Fruit fly (Drosophila melanogaster): Measurements from ENCODE around the gene Hsp27.

The Hsp27 gene

DNA sequence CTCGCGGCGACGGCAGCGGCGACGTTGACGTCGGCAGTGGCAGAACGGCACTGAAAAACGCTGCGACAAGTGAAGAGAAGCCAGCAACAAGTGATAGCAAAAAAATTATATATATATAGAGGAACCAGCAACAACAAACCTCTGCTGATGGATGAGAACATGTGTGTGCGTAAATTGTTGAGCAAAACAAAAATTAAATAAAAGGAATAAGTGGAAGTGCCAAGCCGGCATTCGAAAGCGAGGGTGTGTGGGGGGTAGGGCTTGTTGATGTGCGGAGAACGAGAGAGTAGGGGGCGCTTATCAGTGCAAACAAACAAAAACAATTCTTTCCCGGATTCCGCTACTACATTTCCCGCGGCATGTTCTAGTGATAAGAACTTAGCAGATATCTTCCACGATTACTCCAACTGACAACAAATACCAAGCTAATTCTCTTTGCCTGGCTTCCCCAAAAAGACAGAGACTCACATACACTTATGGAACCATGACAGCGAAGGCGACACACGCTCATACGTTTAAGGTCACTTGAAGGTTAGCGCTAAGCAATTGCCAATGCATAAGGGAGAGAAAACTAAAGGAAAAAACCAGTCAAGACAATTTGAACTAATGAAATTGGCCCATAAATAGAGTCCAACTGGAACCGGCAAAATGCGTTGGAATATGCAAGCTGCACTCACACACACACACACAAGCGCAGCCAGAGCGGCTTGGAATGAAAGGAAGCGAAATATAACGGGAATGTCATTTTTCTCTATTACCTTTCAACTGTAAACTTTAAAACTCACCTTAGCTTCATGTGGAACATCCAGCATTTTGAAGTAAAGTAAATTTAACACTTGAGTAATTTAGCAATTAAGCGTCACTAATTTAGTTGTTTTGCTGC lies 25.8 kb upstream of the Hsp27 start (continued):
- TF ChIP-seq Neu2 (GFP tag; optimal IDR thresholded peaks at IDR 0.05; ENCODE audit: borderline replicate concordance) (no peak), Side (GFP tag; optimal IDR thresholded peaks at IDR 0.05) (no peak), CG3163 (GFP tag; optimal IDR thresholded peaks at IDR 0.05) (no peak), hth (optimal IDR thresholded peaks at IDR 0.05) (no peak), MESR4 (GFP tag; optimal IDR thresholded peaks at IDR 0.05) (no peak), CG16779 (GFP tag; IDR thresholded peaks at IDR 0.05) (no peak), ranshi (GFP tag; IDR thresholded peaks at IDR 0.05) (no peak), ERR (GFP tag; optimal IDR thresholded peaks at IDR 0.05) (peak; percentile 98), unc-4 (GFP tag; IDR thresholded peaks at IDR 0.05; ENCODE audit: partially characterized antibody) (no peak), CG30403 (GFP tag; optimal IDR thresholded peaks at IDR 0.05) (no peak), GATAe (GFP tag; conservative IDR thresholded peaks at IDR 0.05) (no peak), CG12744 (GFP tag; optimal IDR thresholded peaks at IDR 0.05) (no peak), D19A (tag; optimal IDR thresholded peaks at IDR 0.05) (no peak), nom (GFP tag; optimal IDR thresholded peaks at IDR 0.05) (peak; percentile 69), CG10979 (tag; optimal IDR thresholded peaks at IDR 0.05) (no peak), grn (GFP tag; optimal IDR thresholded peaks at IDR 0.05) (peak; percentile 33), dm (GFP tag; optimal IDR thresholded peaks at IDR 0.05) (no peak), gsb-n (tag; optimal IDR thresholded peaks at IDR 0.05) (no peak), CHES-1-like (GFP tag; optimal IDR thresholded peaks at IDR 0.05) (no peak), CG2116 (GFP tag; optimal IDR thresholded peaks at IDR 0.05) (no peak), h (optimal IDR thresholded peaks at IDR 0.05) (no peak), ttk (GFP tag; IDR thresholded peaks at IDR 0.05) (no peak), hb (GFP tag; IDR thresholded peaks at IDR 0.05; ENCODE audit: partially characterized antibody) (no peak), D19B (GFP tag; optimal IDR thresholded peaks at IDR 0.05) (no peak), dimm (GFP tag; IDR thresholded peaks at IDR 0.05) (no peak), CG6254 (GFP tag; optimal IDR thresholded peaks at IDR 0.05) (peak; percentile 3), gsb (GFP tag; IDR thresholded peaks at IDR 0.05) (no peak), org-1 (GFP tag; optimal IDR thresholded peaks at IDR 0.05) (no peak), CG10366 (GFP tag; IDR thresholded peaks at IDR 0.05) (no peak), Eip74EF (GFP tag; optimal IDR thresholded peaks at IDR 0.05) (no peak), cg (GFP tag; optimal IDR thresholded peaks at IDR 0.05) (peak; percentile 82), amos (GFP tag; IDR thresholded peaks at IDR 0.05; ENCODE audit: partially characterized antibody) (peak; percentile 16; the same call in 1 of the 2 replicates), CG42726 (GFP tag; IDR thresholded peaks at IDR 0.05; ENCODE audit: partially characterized antibody) (no peak), CoRest (tag; optimal IDR thresholded peaks at IDR 0.05) (no peak), zfh1 (GFP tag; IDR thresholded peaks at IDR 0.05) (no peak), psq (GFP tag; optimal IDR thresholded peaks at IDR 0.05) (peak; percentile 13), Drgx (GFP tag; IDR thresholded peaks at IDR 0.05) (peak; percentile 44; the same call in 1 of the 2 replicates), run (tag; optimal IDR thresholded peaks at IDR 0.05) (no peak), scrt (GFP tag; optimal IDR thresholded peaks at IDR 0.05) (peak; percentile 49), p53 (GFP tag; optimal IDR thresholded peaks at IDR 0.05) (no peak), CG17568 (GFP tag; optimal IDR thresholded peaks at IDR 0.05) (no peak), Awh (GFP tag; IDR thresholded peaks at IDR 0.05) (no peak), CG10462 (GFP tag; optimal IDR thresholded peaks at IDR 0.05) (no peak), trh (GFP tag; optimal IDR thresholded peaks at IDR 0.05) (no peak), CG2199 (GFP tag; IDR thresholded peaks at IDR 0.05) (no peak), otp (GFP tag; IDR thresholded peaks at IDR 0.05) (no peak), CG9609 (GFP tag; optimal IDR thresholded peaks at IDR 0.05) (no peak), bcd (GFP tag; optimal IDR thresholded peaks at IDR 0.05) (no peak), Ravus (GFP tag; IDR thresholded peaks at IDR 0.05) (no peak), gcm2 (GFP tag; optimal IDR thresholded peaks at IDR 0.05) (no peak)
